Fruit fly (Drosophila melanogaster) whole organism, prepupa: Measurements from ENCODE around the gene CG12507.

Experiments
- CG11762 ChIP-seq: fragments of 200-800 bp; sonication (Bioruptor generic); optimal IDR thresholded peaks from 3 replicates; lab custom pipeline; 2016; ENCODE audit warnings: missing biosample characterization, missing genetic modification characterization; ENCODE audit not compliant: insufficient read depth
- CG15336 ChIP-seq: fragments of 200-800 bp; sonication (Bioruptor generic); IDR thresholded peaks from 2 replicates; pipeline ENCODE4 v1.3.6; 2022; ENCODE audit warnings: missing biosample characterization, missing genetic modification characterization
- CG1621 ChIP-seq: fragments of 200-800 bp; sonication (Bioruptor generic); optimal IDR thresholded peaks from 3 replicates; lab custom pipeline; 2018; ENCODE audit warnings: missing biosample characterization, mild to moderate bottlenecking, missing genetic modification characterization
- CG16779 ChIP-seq: fragments of 200-800 bp; sonication (Bioruptor generic); optimal IDR thresholded peaks from 3 replicates; lab custom pipeline; 2017; ENCODE audit warnings: missing biosample characterization, mild to moderate bottlenecking, missing genetic modification characterization
- CG32006 ChIP-seq: fragments of 200-800 bp; sonication (Bioruptor generic); optimal IDR thresholded peaks from 3 replicates; lab custom pipeline; 2017; ENCODE audit warnings: missing biosample characterization, mild to moderate bottlenecking, missing genetic modification characterization
- CG6276 ChIP-seq: fragments of 200-800 bp; sonication (Bioruptor generic); optimal IDR thresholded peaks from 2 replicates; lab custom pipeline; 2017; ENCODE audit warnings: missing biosample characterization, mild to moderate bottlenecking, missing genetic modification characterization
- CG6854 ChIP-seq: fragments of 200-800 bp; sonication (Bioruptor generic); optimal IDR thresholded peaks from 2 replicates; lab custom pipeline; 2017; ENCODE audit warnings: missing biosample characterization, mild to moderate bottlenecking, missing genetic modification characterization
- Eip75B ChIP-seq: fragments of 200-800 bp; sonication (Bioruptor generic); optimal IDR thresholded peaks from 3 replicates; lab custom pipeline; 2016; ENCODE audit warnings: missing biosample characterization, missing genetic modification characterization
- Eip78C ChIP-seq: fragments of 200-800 bp; sonication (Bioruptor generic); peaks from one replicate; lab custom pipeline; 2016; ENCODE audit warnings: missing biosample characterization, missing genetic modification characterization
- Eip93F ChIP-seq: fragments of 200-800 bp; sonication (Bioruptor generic); optimal IDR thresholded peaks from 2 replicates; lab custom pipeline; 2016; ENCODE audit warnings: missing biosample characterization, mild to moderate bottlenecking, missing genetic modification characterization
- Ets96B ChIP-seq: fragments of 200-800 bp; optimal IDR thresholded peaks from 2 replicates; lab custom pipeline; 2019; ENCODE audit warnings: missing biosample characterization, mild to moderate bottlenecking, missing genetic modification characterization, moderate library complexity
- Met ChIP-seq: fragments of 200-800 bp; sonication (Bioruptor generic); optimal IDR thresholded peaks from 3 replicates; lab custom pipeline; 2016; ENCODE audit warnings: missing biosample characterization, missing genetic modification characterization
- Sox102F ChIP-seq: fragments of 200-800 bp; sonication (Bioruptor generic); optimal IDR thresholded peaks from 2 replicates; lab custom pipeline; 2016; ENCODE audit warnings: missing biosample characterization, mild to moderate bottlenecking, missing genetic modification characterization
- Sox14 ChIP-seq: fragments of 200-800 bp; sonication (Bioruptor generic); optimal IDR thresholded peaks from 3 replicates; lab custom pipeline; 2016; ENCODE audit warnings: missing biosample characterization, missing genetic modification characterization
- dsx ChIP-seq: fragments of 200-800 bp; optimal IDR thresholded peaks from 3 replicates; lab custom pipeline; 2019; ENCODE audit warnings: missing biosample characterization, mild to moderate bottlenecking, missing genetic modification characterization, moderate library complexity; ENCODE audit not compliant: poor library complexity, severe bottlenecking
- eg ChIP-seq: fragments of 200-800 bp; sonication (Bioruptor generic); IDR thresholded peaks from 3 replicates; pipeline ENCODE4 v1.3.6; 2022; ENCODE audit warnings: missing biosample characterization, missing genetic modification characterization
- esn ChIP-seq: fragments of 200-800 bp; sonication (Bioruptor generic); optimal IDR thresholded peaks from 2 replicates; lab custom pipeline; 2016; ENCODE audit warnings: missing biosample characterization, mild to moderate bottlenecking, missing genetic modification characterization, moderate library complexity
- fkh ChIP-seq: fragments of 200-800 bp; sonication (Bioruptor generic); optimal IDR thresholded peaks from 3 replicates; lab custom pipeline; 2017; ENCODE audit warnings: missing biosample characterization, mild to moderate bottlenecking, missing genetic modification characterization, moderate library complexity
- pdm3 ChIP-seq: fragments of 200-800 bp; sonication (Bioruptor generic); optimal IDR thresholded peaks from 3 replicates; lab custom pipeline; 2016; ENCODE audit warnings: missing biosample characterization, missing genetic modification characterization
- ss ChIP-seq, 2 experiments: fragments of 200-800 bp; sonication (Bioruptor generic); optimal IDR thresholded peaks; 2 replicates in 1 of 2; 3 replicates in 1 of 2; lab custom pipeline; 2017 to 2018; ENCODE audit warnings: mild to moderate bottlenecking in 2 of 2, missing biosample characterization in 2 of 2, missing genetic modification characterization in 2 of 2, moderate library complexity in 1 of 2
- svp ChIP-seq: fragments of 200-800 bp; sonication (Bioruptor generic); peaks from one replicate; lab custom pipeline; 2016; ENCODE audit warnings: missing biosample characterization, missing genetic modification characterization

CG12507 gene

DNA sequence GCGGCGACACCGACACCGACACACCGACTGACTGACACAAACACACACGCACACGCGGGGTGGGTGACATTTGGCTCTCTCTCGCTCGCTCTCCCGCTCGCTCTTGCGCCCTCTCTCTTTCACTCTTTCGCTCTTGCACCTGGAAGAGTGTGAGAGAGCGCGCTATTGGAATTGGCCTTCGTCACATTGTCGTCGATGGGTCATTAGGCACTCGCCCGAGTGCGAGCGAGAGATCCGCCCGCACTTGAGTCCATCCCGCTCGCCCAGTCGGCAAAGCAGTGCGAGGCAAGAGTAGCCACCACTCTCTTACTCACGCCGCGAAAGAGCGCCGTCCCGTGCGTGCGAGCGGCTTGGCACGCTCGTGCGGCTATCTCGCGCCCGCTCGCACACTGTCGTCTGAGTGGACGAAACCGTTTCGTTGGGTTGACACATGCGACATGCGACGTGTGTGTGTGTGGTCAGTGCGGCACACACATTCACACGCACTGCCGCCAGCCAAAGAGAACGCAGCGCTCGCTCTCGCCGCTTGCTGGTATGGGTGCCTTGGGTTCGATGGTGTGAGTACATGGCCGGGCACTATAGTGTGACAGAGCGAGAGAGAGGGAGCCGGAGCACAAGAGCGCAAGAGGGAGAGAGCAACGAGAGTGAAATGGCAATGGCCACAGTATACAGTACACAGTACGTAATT lies 49.4 kb downstream of the CG12507 start:
- TF ChIP-seq eg (GFP tag; lab: Robert Waterston, UW) = 0 out of 3 replicates have a peak, but pooled peaks have one; percentile 38
- no peak for TF ChIP-seq Sox14 (GFP tag; lab: Kevin White, UChicago)
- TF ChIP-seq svp (GFP tag; lab: Kevin White, UChicago) = peak; percentile 91
- peak in 1 of 2 experiments; percentile 1 for TF ChIP-seq ss (GFP tag; optimal IDR thresholded peaks at IDR 0.05; lab: Kevin White, UChicago)
- peak; percentile 75 for TF ChIP-seq dsx (GFP tag; lab: Kevin White, UChicago)
- no peak for TF ChIP-seq pdm3
- peak; percentile 38 for TF ChIP-seq fkh
- TF ChIP-seq CG16779 = no peak

DNA sequence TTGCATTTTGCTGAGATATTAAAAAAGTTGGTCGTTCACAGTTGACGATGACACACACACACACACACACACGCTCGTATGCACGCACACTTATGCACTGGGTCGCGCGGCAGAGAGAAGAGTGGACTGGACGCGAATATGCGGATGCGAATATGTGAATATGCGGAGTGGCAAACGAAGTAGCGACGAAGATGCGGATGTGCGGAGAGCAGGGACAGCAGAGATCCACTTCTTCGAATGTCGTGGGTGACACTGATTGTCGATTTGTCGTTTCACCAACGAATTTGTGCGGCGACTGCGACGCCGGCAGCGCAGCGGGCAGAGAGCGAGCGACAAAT lies 49.9 kb downstream of the CG12507 start, which contains the start of gene disco:
Gene disco (minus strand): TSS at position 259 of the 338 bp plus-strand sequence.
- no peak for TF ChIP-seq CG11762
- no peak for TF ChIP-seq CG15336 (GFP tag; lab: Robert Waterston, UW)
- no peak for TF ChIP-seq Eip93F
- no peak for TF ChIP-seq CG32006
- no peak for TF ChIP-seq Met (GFP tag; lab: Kevin White, UChicago)
- no peak for TF ChIP-seq CG6854 (GFP tag; lab: Kevin White, UChicago)
- no peak for TF ChIP-seq CG1621 (tag; lab: Kevin White, UChicago)
- no peak for TF ChIP-seq Sox102F (GFP tag; lab: Kevin White, UChicago)
- no peak for TF ChIP-seq Ets96B (tag; lab: Kevin White, UChicago)
- no peak for TF ChIP-seq esn (GFP tag; lab: Kevin White, UChicago)
- TF ChIP-seq CG6276 (GFP tag; lab: Kevin White, UChicago) = no peak
- TF ChIP-seq Eip78C (GFP tag; lab: Kevin White, UChicago) = no peak
- no peak for TF ChIP-seq Eip75B (GFP tag; lab: Kevin White, UChicago)
- TF ChIP-seq, all 60 proteins: peak for 0
